Worm (Caenorhabditis elegans): ENCODE data around the gene Y48C3A.14.

The Y48C3A.14 gene

DNA sequence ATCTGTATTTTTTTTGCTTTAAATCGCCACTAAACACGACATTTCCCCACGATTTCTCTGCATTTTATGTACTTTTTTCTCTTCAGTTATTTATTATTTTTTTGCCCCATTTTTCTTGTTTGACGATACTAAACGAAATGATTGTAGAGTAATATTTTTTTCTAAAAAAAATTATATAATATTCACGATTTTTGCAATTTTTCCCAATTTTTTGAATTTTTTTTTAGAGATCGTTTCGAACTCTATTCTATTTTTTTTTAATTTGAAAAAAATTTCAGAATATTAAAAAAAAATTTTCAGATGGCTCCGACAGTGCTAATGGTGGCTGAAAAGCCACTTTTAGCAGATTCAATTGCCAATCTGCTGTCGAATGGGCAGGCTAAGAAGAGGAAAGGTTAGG lies at the start of gene Y48C3A.14:
TSS of gene Y48C3A.14 (plus strand) at position 301 of the 400 bp plus-strand sequence.
- TF ChIP-seq unc-130 (tag; optimal IDR thresholded peaks at IDR 0.05) = no peak
- TF ChIP-seq egl-27 (tag; optimal IDR thresholded peaks at IDR 0.05) = no peak
- TF ChIP-seq elt-2 (tag; optimal IDR thresholded peaks at IDR 0.05) = no peak
- no peak for TF ChIP-seq nhr-28 (tag; optimal IDR thresholded peaks at IDR 0.05)
- no peak for TF ChIP-seq sptf-1 (tag; optimal IDR thresholded peaks at IDR 0.05)

DNA sequence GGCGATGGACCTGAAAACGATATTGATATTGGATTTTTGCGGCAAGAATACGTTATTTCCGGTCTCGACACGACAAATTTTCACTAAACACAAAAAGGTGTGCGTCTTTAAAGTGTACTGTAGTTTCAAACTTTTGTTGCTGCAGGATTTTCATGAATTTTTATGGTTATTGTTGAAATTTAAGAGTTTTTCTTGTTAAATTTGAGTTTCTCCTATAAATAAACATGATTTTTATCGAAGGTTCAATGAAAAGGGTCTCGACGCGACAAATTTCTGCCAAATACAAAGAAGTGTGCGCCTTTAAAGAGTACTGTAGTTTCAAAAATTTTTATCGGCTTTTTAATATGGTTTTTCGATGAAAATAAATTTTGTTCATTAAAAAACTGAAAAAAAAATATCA lies 49.6 kb upstream of the Y48C3A.14 start:
- no peak for TF ChIP-seq egl-13 (tag; optimal IDR thresholded peaks at IDR 0.05)
- no peak for TF ChIP-seq F16B12.6 (tag; optimal IDR thresholded peaks at IDR 0.05)
- no peak for TF ChIP-seq lin-35 (GFP tag; optimal IDR thresholded peaks at IDR 0.05)
- TF ChIP-seq swsn-7 (tag; optimal IDR thresholded peaks at IDR 0.05) = no peak
- no peak for TF ChIP-seq mef-2 (tag; optimal IDR thresholded peaks at IDR 0.05)
- TF ChIP-seq vab-15 (tag; optimal IDR thresholded peaks at IDR 0.05) = no peak
- no peak for TF ChIP-seq alr-1 (tag; optimal IDR thresholded peaks at IDR 0.05; ENCODE audit: borderline replicate concordance)
- no peak for TF ChIP-seq ceh-8 (GFP tag; optimal IDR thresholded peaks at IDR 0.05)
- TF ChIP-seq nhr-71 (tag; optimal IDR thresholded peaks at IDR 0.05) = no peak
- no peak for TF ChIP-seq ces-1 (GFP tag; optimal IDR thresholded peaks at IDR 0.05)
- no peak for TF ChIP-seq mab-9 (GFP tag; IDR thresholded peaks at IDR 0.05)
- no peak for TF ChIP-seq nhr-77 (tag; optimal IDR thresholded peaks at IDR 0.05)
- TF ChIP-seq pag-3 (tag; optimal IDR thresholded peaks at IDR 0.05; ENCODE audit: borderline replicate concordance, insufficient read depth) = no peak

DNA sequence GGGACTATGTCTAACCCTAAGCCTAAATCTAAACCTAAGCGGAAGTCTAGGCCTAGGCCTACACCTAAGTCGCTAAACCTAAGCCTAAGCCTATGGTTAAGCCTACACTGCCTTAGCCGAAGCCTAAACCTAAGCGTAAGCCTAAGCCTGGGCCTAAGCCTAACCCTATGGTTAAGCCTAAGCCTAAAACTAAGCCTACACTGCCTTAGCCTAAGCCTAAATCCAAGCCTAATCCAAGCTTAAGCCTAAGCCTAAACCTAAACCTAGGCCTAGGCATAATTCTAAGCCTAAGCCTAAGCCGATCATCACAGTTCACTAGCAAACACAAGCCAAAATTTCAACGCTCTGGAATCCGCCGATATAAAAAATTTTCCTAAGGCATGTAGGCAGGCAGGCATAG lies 48.2 kb upstream of the Y48C3A.14 start:
- no peak for TF ChIP-seq lsy-2 (tag; optimal IDR thresholded peaks at IDR 0.05)
- no peak for TF ChIP-seq isw-1 (GFP tag; IDR thresholded peaks at IDR 0.05)
- no peak for TF ChIP-seq hlh-17 (GFP tag; optimal IDR thresholded peaks at IDR 0.05; ENCODE audit: borderline replicate concordance)
- no peak for TF ChIP-seq pax-3 (tag; optimal IDR thresholded peaks at IDR 0.05)
- TF ChIP-seq ceh-88 (GFP tag; IDR thresholded peaks at IDR 0.05) = no peak
- TF ChIP-seq unc-62 (GFP tag; optimal IDR thresholded peaks at IDR 0.05) = no peak
- TF ChIP-seq dsc-1 (tag; optimal IDR thresholded peaks at IDR 0.05) = no peak
- TF ChIP-seq swsn-7 (tag; optimal IDR thresholded peaks at IDR 0.05) = no peak
- TF ChIP-seq fkh-8 (tag; optimal IDR thresholded peaks at IDR 0.05) = no peak
- TF ChIP-seq fkh-4 (tag; optimal IDR thresholded peaks at IDR 0.05; ENCODE audit: borderline replicate concordance) = no peak
- TF ChIP-seq alr-1 (tag; optimal IDR thresholded peaks at IDR 0.05; ENCODE audit: borderline replicate concordance) = no peak

DNA sequence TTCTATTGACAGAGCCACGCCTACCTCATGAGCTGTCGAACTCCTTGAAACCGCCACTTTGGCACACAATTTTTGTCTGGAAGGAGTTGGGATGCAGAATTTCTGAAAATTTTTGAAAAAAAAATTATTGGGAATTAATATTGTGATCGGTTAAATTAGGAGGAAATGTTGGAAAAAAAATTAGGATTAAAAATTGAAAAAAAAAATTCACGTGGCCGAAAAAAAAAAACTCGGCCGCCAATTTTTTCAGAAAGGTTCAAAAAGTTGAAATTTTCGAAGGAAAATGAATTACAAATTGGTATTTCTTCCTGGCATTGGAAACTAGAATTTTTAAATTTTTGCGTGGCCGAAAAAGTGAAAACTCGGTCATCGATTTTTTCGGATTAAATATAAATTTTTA lies 33.5 kb upstream of the Y48C3A.14 start, which contains the start of gene dmsr-3:
TSS of gene dmsr-3 (minus strand) at position 101 of the 400 bp plus-strand sequence.
- TF ChIP-seq nhr-77 (tag; optimal IDR thresholded peaks at IDR 0.05) (no peak), grh-1 (GFP tag; IDR thresholded peaks at IDR 0.05) (no peak)

DNA sequence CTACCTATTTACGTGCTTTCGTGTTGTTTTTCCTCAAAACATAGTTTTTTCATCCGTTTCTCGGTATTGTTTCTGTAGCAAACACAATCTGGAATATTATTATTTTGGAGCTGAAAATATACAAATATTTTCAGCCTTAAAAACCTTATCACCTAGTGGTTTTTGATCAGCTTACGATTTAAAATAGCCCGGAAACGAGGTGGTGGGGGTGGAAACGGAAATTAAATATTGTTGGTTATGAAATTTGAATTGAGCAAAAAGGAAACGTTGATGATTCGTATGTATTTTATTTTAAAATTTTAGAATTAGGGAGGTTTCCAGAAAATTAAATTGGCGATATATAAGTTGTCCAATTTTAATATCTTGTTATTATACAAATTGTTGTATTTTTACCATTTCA lies 21.8 kb upstream of the Y48C3A.14 start:
- TF ChIP-seq unc-62 (GFP tag; optimal IDR thresholded peaks at IDR 0.05) (no peak), rnt-1 (tag; optimal IDR thresholded peaks at IDR 0.05) (no peak), aha-1 (tag; optimal IDR thresholded peaks at IDR 0.05) (no peak), hlh-17 (GFP tag; optimal IDR thresholded peaks at IDR 0.05; ENCODE audit: borderline replicate concordance) (no peak), hlh-4 (tag; optimal IDR thresholded peaks at IDR 0.05) (no peak), sup-37 (GFP tag; optimal IDR thresholded peaks at IDR 0.05) (no peak), nhr-20 (tag; optimal IDR thresholded peaks at IDR 0.05) (no peak)

All from whole organism, L1 larva.